Worm (Caenorhabditis elegans) whole organism, L1 larva: Measurements from ENCODE around the gene lips-15.

Experiments
- efl-1 ChIP-seq, 4 experiments: fragments of 150-350 bp; optimal IDR thresholded peaks in 3 of 4; peaks in 1 of 4; 1 replicate in 1 of 4; 2 replicates in 3 of 4; lab custom pipeline; 2014; ENCODE audit warnings: missing biosample characterization in 2 of 4, missing genetic modification characterization in 2 of 4, missing genetic modification reagents in 2 of 4
- fkh-10 ChIP-seq: sonication (generic microtip); optimal IDR thresholded peaks from 2 replicates; lab custom pipeline; 2017; ENCODE audit warnings: missing biosample characterization, missing genetic modification reagents, missing genetic modification characterization
- fos-1 ChIP-seq: fragments of 150-350 bp; optimal IDR thresholded peaks from 2 replicates; lab custom pipeline; 2014; ENCODE audit warnings: missing biosample characterization, missing genetic modification characterization
- lin-15B ChIP-seq: fragments of 150-350 bp; sonication (generic microtip); optimal IDR thresholded peaks from 3 replicates; lab custom pipeline; 2014; ENCODE audit warnings: missing biosample characterization, missing genetic modification characterization
- lin-39 ChIP-seq: fragments of 150-350 bp; optimal IDR thresholded peaks from 2 replicates; lab custom pipeline; 2014; ENCODE audit warnings: missing biosample characterization, missing genetic modification reagents, missing genetic modification characterization
- lir-3 ChIP-seq: sonication (generic microtip); optimal IDR thresholded peaks from 2 replicates; lab custom pipeline; 2016; ENCODE audit warnings: mild to moderate bottlenecking, missing genetic modification characterization, moderate library complexity, missing compliant biosample characterization; ENCODE audit not compliant: poor library complexity
- mep-1 ChIP-seq: fragments of 150-350 bp; optimal IDR thresholded peaks from 2 replicates; lab custom pipeline; 2014; ENCODE audit warnings: missing biosample characterization, missing genetic modification characterization

DNA sequence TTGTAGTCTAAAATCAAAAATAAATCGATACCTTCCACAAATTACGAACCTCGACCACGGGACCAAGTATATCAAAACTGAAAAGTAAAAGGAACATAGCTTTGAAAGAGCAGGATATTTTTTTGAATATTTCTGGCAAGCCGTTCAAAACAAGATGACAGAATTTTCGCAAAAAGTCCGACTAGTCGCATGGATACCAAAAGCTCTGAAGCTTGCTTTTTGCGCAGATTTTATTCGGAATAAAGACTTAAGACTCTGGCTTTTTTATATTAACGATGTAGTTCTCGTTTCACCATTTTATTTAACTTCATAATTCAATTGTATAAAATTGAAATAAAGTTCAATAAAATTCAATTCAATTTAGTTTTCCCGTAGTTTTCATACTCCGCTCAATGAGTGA lies 30.6 kb upstream of the lips-15 start, which contains the start of gene Y38E10A.2:
- TF ChIP-seq efl-1 (optimal IDR thresholded peaks at IDR 0.05; lab: Kevin White, UChicago) (no peak), efl-1 (GFP tag; optimal IDR thresholded peaks at IDR 0.05 in 1 of 2; lab: Kevin White, UChicago) (no peak), fkh-10 (GFP tag; lab: Kevin White, UChicago) (no peak), fos-1 (tag; lab: Kevin White, UChicago) (no peak), mep-1 (tag; lab: Kevin White, UChicago) (no peak), lir-3 (tag; lab: Kevin White, UChicago) (no peak), lin-15B (no peak), lin-39 (tag; lab: Kevin White, UChicago) (no peak)
